Worm (Caenorhabditis elegans): ENCODE data around the gene F35D11.1.

ce11 chrII:4650072-4650471 lies 23.4 kb downstream of the F35D11.1 start:
- TF ChIP-seq F13C5.2 (tag; optimal IDR thresholded peaks at IDR 0.05) (no peak), flt-1 (GFP tag; IDR thresholded peaks at IDR 0.05) (no peak)

Data from whole organism, early embryonic.